Fruit fly (Drosophila melanogaster): ENCODE results near the gene Dip-B.

The Dip-B gene

DNA sequence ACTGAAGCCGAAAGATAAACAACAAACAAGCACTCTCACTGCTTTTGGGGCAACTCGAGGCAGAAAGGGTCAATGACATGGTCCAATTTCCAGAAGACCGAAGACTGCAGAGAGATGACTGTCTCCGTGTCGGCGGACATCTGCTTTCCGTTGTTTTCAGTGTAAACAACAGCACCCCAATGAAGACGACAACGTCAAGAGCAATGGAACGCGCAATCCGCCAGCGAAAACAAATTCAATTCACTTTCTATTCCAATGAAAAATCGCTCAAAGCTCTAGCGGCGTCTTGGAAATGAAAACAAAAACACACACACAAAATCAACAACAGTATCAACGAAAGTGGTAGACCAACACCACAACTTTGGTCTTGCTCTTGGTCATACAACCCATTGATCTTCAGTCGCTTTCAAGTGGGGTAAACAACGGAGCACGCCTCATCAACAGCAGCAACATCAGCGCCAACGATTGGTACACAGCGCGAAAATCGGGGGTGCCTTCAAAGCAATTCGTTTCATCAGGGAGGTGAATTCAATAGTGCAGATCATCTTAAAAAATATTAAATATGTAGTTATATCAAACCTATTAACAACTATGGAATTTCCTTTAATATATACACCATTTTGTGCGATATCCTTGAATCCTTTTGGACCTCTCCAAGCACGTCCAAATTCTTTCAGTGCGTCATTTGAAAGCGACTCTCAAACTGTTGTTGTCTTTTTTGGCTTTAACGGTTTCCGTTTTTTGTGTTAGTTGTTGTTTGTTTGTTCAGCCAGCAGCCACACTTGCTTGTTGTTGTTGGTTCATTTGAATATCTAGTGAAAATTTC is 35.6 kb downstream of the Dip-B start (continued):
- TF ChIP-seq nmo (GFP tag; optimal IDR thresholded peaks at IDR 0.05) (peak; percentile 88), CG17568 (GFP tag; optimal IDR thresholded peaks at IDR 0.05) (no peak), CG43689 (GFP tag; IDR thresholded peaks at IDR 0.05) (0 out of 2 replicates have a peak, but pooled peaks have one; percentile 28), hkb (optimal IDR thresholded peaks at IDR 0.05) (no peak), hkb (GFP tag; IDR thresholded peaks at IDR 0.05) (0 out of 2 replicates have a peak, but pooled peaks have one; percentile 40), CG1603 (tag; optimal IDR thresholded peaks at IDR 0.05) (peak; percentile 76), bbx (GFP tag; IDR thresholded peaks at IDR 0.05; ENCODE audit: partially characterized antibody) (no peak), sens (GFP tag) (peak; percentile 88), nerfin-2 (GFP tag; IDR thresholded peaks at IDR 0.05; ENCODE audit: partially characterized antibody) (no peak), CG8478 (optimal IDR thresholded peaks at IDR 0.05) (no peak), Hand (GFP tag; optimal IDR thresholded peaks at IDR 0.05) (no peak), CG9932 (GFP tag; IDR thresholded peaks at IDR 0.05) (no peak), MESR4 (GFP tag; optimal IDR thresholded peaks at IDR 0.05) (no peak), Gsc (GFP tag; IDR thresholded peaks at IDR 0.05) (no peak), fd64A (GFP tag; optimal IDR thresholded peaks at IDR 0.05) (peak; percentile 16), CG14667 (GFP tag; IDR thresholded peaks at IDR 0.05) (peak; percentile 42; the same call in 1 of the 2 replicates), CG9437 (GFP tag; optimal IDR thresholded peaks at IDR 0.05) (peak; percentile 66), lmd (GFP tag; IDR thresholded peaks at IDR 0.05) (peak; percentile 69), CG6654 (GFP tag; optimal IDR thresholded peaks at IDR 0.05) (peak; percentile 83), grau (tag; optimal IDR thresholded peaks at IDR 0.05) (peak; percentile 72), CG16813 (GFP tag; IDR thresholded peaks at IDR 0.05; ENCODE audit: partially characterized antibody) (no peak), Blimp-1 (GFP tag; optimal IDR thresholded peaks at IDR 0.05) (peak; percentile 99), CG12299 (tag; optimal IDR thresholded peaks at IDR 0.05) (no peak), Mad (GFP tag; optimal IDR thresholded peaks at IDR 0.05) (no peak), CG2875 (GFP tag; optimal IDR thresholded peaks at IDR 0.05) (peak; percentile 63), mam (GFP tag; optimal IDR thresholded peaks at IDR 0.05) (no peak), cg (GFP tag; optimal IDR thresholded peaks at IDR 0.05) (no peak), pan (optimal IDR thresholded peaks at IDR 0.05) (no peak), pan (GFP tag; optimal IDR thresholded peaks at IDR 0.05 in 1 of 2, IDR thresholded peaks at IDR 0.05 in 1 of 2) (peak in 1 of 2 experiments; percentile 47), al (GFP tag; IDR thresholded peaks at IDR 0.05) (no peak), z (GFP tag; IDR thresholded peaks at IDR 0.05) (no peak), CG31224 (GFP tag; IDR thresholded peaks at IDR 0.05) (no peak), crol (GFP tag; IDR thresholded peaks at IDR 0.05) (no peak), salm (tag; optimal IDR thresholded peaks at IDR 0.05) (peak; percentile 31), sima (GFP tag; optimal IDR thresholded peaks at IDR 0.05) (no peak), CG6854 (GFP tag; optimal IDR thresholded peaks at IDR 0.05) (no peak), hth (optimal IDR thresholded peaks at IDR 0.05) (no peak), CG12744 (GFP tag; optimal IDR thresholded peaks at IDR 0.05) (no peak), CG14050 (GFP tag; IDR thresholded peaks at IDR 0.05) (no peak; the same call in 1 of the 3 replicates), CG15479 (GFP tag; optimal IDR thresholded peaks at IDR 0.05) (no peak), CG13775 (GFP tag; optimal IDR thresholded peaks at IDR 0.05) (peak; percentile 24), CG3163 (GFP tag; optimal IDR thresholded peaks at IDR 0.05) (no peak), MBD-R2 (GFP tag; IDR thresholded peaks at IDR 0.05) (no peak), CG3838 (GFP tag; optimal IDR thresholded peaks at IDR 0.05) (no peak), CG11456 (GFP tag; IDR thresholded peaks at IDR 0.05) (0 out of 3 replicates have a peak, but pooled peaks have one; percentile 16)

Data from whole organism, embryonic.